Fruit fly (Drosophila melanogaster) whole organism, embryonic: Measurements from ENCODE around the gene CG7685.

Experiments
- CG10462 ChIP-seq: fragments of 200-800 bp; sonication (Bioruptor generic); optimal IDR thresholded peaks from 2 replicates; lab custom pipeline; 2016; ENCODE audit warnings: missing biosample characterization, missing genetic modification characterization
- CG13775 ChIP-seq: fragments of 200-800 bp; sonication (Bioruptor generic); optimal IDR thresholded peaks from 3 replicates; lab custom pipeline; 2017; ENCODE audit warnings: missing biosample characterization, mild to moderate bottlenecking, missing genetic modification characterization
- CG14710 ChIP-seq: fragments of 200-800 bp; sonication (Bioruptor generic); optimal IDR thresholded peaks from 3 replicates; lab custom pipeline; 2019; ENCODE audit warnings: missing biosample characterization, mild to moderate bottlenecking, missing genetic modification characterization, moderate library complexity
- CG15011 ChIP-seq: fragments of 200-800 bp; sonication (Bioruptor generic); optimal IDR thresholded peaks from 3 replicates; lab custom pipeline; 2018; ENCODE audit warnings: missing biosample characterization, mild to moderate bottlenecking, missing genetic modification characterization
- CG1603 ChIP-seq: fragments of 200-800 bp; sonication (Bioruptor generic); optimal IDR thresholded peaks from 2 replicates; lab custom pipeline; 2019; ENCODE audit warnings: missing biosample characterization, mild to moderate bottlenecking, missing genetic modification characterization, moderate library complexity
- CG16863 ChIP-seq: fragments of 200-800 bp; sonication (Bioruptor generic); optimal IDR thresholded peaks from 3 replicates; lab custom pipeline; 2016; ENCODE audit warnings: missing biosample characterization, missing genetic modification characterization
- CG17829 ChIP-seq: fragments of 200-800 bp; optimal IDR thresholded peaks from 2 replicates; lab custom pipeline; 2019; ENCODE audit warnings: missing biosample characterization, mild to moderate bottlenecking, missing genetic modification characterization, moderate library complexity
- CG17912 ChIP-seq: fragments of 200-800 bp; sonication (Bioruptor generic); optimal IDR thresholded peaks from 2 replicates; lab custom pipeline; 2018; ENCODE audit warnings: missing biosample characterization, mild to moderate bottlenecking, missing genetic modification characterization
- CG18764 ChIP-seq: fragments of 200-800 bp; sonication (Bioruptor generic); optimal IDR thresholded peaks from 3 replicates; lab custom pipeline; 2016; ENCODE audit warnings: missing biosample characterization, missing genetic modification characterization
- CG30403 ChIP-seq: fragments of 200-800 bp; sonication (Bioruptor generic); optimal IDR thresholded peaks from 3 replicates; lab custom pipeline; 2016; ENCODE audit warnings: missing biosample characterization, missing genetic modification characterization
- CG31388 ChIP-seq: fragments of 200-800 bp; sonication (Bioruptor generic); optimal IDR thresholded peaks from 2 replicates; lab custom pipeline; 2016; ENCODE audit warnings: missing biosample characterization, missing genetic modification characterization
- CG5245 ChIP-seq: fragments of 200-800 bp; sonication (Bioruptor generic); optimal IDR thresholded peaks from 3 replicates; lab custom pipeline; 2016; ENCODE audit warnings: missing biosample characterization, missing genetic modification characterization
- CG6854 ChIP-seq: fragments of 200-800 bp; sonication (Bioruptor generic); optimal IDR thresholded peaks from 3 replicates; lab custom pipeline; 2017; ENCODE audit warnings: missing biosample characterization, mild to moderate bottlenecking, missing genetic modification characterization
- CG7556 ChIP-seq: fragments of 200-800 bp; sonication (Bioruptor generic); optimal IDR thresholded peaks from 2 replicates; lab custom pipeline; 2017; ENCODE audit warnings: missing biosample characterization, mild to moderate bottlenecking, missing genetic modification characterization
- CG8478 ChIP-seq: fragments of >200 bp; optimal IDR thresholded peaks from 2 replicates; lab custom pipeline; 2018
- CG9609 ChIP-seq: fragments of 200-800 bp; sonication (Bioruptor generic); optimal IDR thresholded peaks from 3 replicates; lab custom pipeline; 2016; ENCODE audit warnings: missing biosample characterization, missing genetic modification characterization
- CHES-1-like ChIP-seq: fragments of 200-800 bp; sonication (Bioruptor generic); optimal IDR thresholded peaks from 2 replicates; lab custom pipeline; 2016; ENCODE audit warnings: missing biosample characterization, missing genetic modification characterization
- CTCF ChIP-seq: fragments of 200-800 bp; sonication (Bioruptor generic); optimal IDR thresholded peaks from 2 replicates; lab custom pipeline; 2017; ENCODE audit warnings: missing biosample characterization, mild to moderate bottlenecking, missing genetic modification characterization, moderate library complexity
- Dbx ChIP-seq: fragments of 200-800 bp; sonication (Bioruptor generic); IDR thresholded peaks from 3 replicates; pipeline ENCODE4 v1.3.6; 2022; ENCODE audit warnings: missing biosample characterization, missing genetic modification characterization
- Doc2 ChIP-seq: fragments of 200-800 bp; sonication (Bioruptor generic); IDR thresholded peaks from 2 replicates; pipeline ENCODE4 v1.3.6; 2022; ENCODE audit warnings: missing biosample characterization, missing genetic modification characterization
- Dp ChIP-seq: fragments of 200-800 bp; sonication (Bioruptor generic); optimal IDR thresholded peaks from 2 replicates; lab custom pipeline; 2018; ENCODE audit warnings: missing biosample characterization, mild to moderate bottlenecking, missing genetic modification characterization, moderate library complexity
- Ets97D ChIP-seq: fragments of 200-800 bp; sonication (Bioruptor generic); optimal IDR thresholded peaks from 3 replicates; lab custom pipeline; 2016; ENCODE audit warnings: missing biosample characterization, missing genetic modification characterization
- Fer3 ChIP-seq: fragments of 200-800 bp; sonication (Bioruptor generic); optimal IDR thresholded peaks from 2 replicates; lab custom pipeline; 2018; ENCODE audit warnings: missing biosample characterization, mild to moderate bottlenecking, missing genetic modification characterization, moderate library complexity
- H15 ChIP-seq: fragments of 200-800 bp; sonication (Bioruptor generic); IDR thresholded peaks from 3 replicates; pipeline ENCODE4 v1.3.6; 2022; ENCODE audit warnings: missing biosample characterization, missing genetic modification characterization
- Hand ChIP-seq: fragments of 200-800 bp; sonication (Bioruptor generic); optimal IDR thresholded peaks from 2 replicates; lab custom pipeline; 2017; ENCODE audit warnings: mild to moderate bottlenecking, missing biosample characterization, missing genetic modification reagents, missing genetic modification characterization
- Kr ChIP-seq: fragments of 200-800 bp; sonication (Bioruptor generic); optimal IDR thresholded peaks from 2 replicates; lab custom pipeline; 2017; ENCODE audit warnings: missing biosample characterization, mild to moderate bottlenecking, missing genetic modification characterization
- MTF-1 ChIP-seq: fragments of 200-800 bp; sonication (Bioruptor generic); optimal IDR thresholded peaks from 2 replicates; lab custom pipeline; 2018; ENCODE audit warnings: missing biosample characterization, mild to moderate bottlenecking, missing genetic modification characterization, borderline replicate concordance
- NC2β ChIP-seq: fragments of 200-800 bp; sonication (Bioruptor generic); optimal IDR thresholded peaks from 2 replicates; lab custom pipeline; 2016; ENCODE audit warnings: missing biosample characterization, missing genetic modification characterization
- PHDP ChIP-seq: fragments of 200-800 bp; sonication (Bioruptor generic); optimal IDR thresholded peaks from 3 replicates; lab custom pipeline; 2018; ENCODE audit warnings: missing biosample characterization, mild to moderate bottlenecking, missing genetic modification characterization, moderate library complexity
- Side ChIP-seq: fragments of 200-800 bp; sonication (Bioruptor generic); optimal IDR thresholded peaks from 2 replicates; lab custom pipeline; 2016; ENCODE audit warnings: missing biosample characterization, missing genetic modification characterization
- Sox102F ChIP-seq: fragments of 200-800 bp; sonication (Bioruptor generic); optimal IDR thresholded peaks from 2 replicates; lab custom pipeline; 2018; ENCODE audit warnings: missing biosample characterization, mild to moderate bottlenecking, missing genetic modification characterization, moderate library complexity
- Xrp1 ChIP-seq: fragments of 200-800 bp; sonication (Bioruptor generic); IDR thresholded peaks from 2 replicates; pipeline ENCODE4 v1.3.6; 2022; ENCODE audit warnings: missing biosample characterization, missing genetic modification characterization
- bowl ChIP-seq: fragments of 200-800 bp; sonication (Bioruptor generic); IDR thresholded peaks from 2 replicates; pipeline ENCODE4 v1.3.6; 2022; ENCODE audit warnings: missing biosample characterization, missing genetic modification characterization
- crc ChIP-seq: fragments of 200-800 bp; sonication (Bioruptor generic); optimal IDR thresholded peaks from 2 replicates; lab custom pipeline; 2016; ENCODE audit warnings: missing biosample characterization, missing genetic modification characterization
- emc ChIP-seq: fragments of 200-800 bp; sonication (Bioruptor generic); optimal IDR thresholded peaks from 2 replicates; lab custom pipeline; 2016; ENCODE audit warnings: missing biosample characterization, missing genetic modification characterization
- gcm ChIP-seq: fragments of 200-800 bp; sonication (Bioruptor generic); optimal IDR thresholded peaks from 2 replicates; lab custom pipeline; 2019; ENCODE audit warnings: missing biosample characterization, mild to moderate bottlenecking, missing genetic modification characterization, moderate library complexity
- gsb ChIP-seq: fragments of 200-800 bp; sonication (Bioruptor generic); IDR thresholded peaks from 2 replicates; pipeline ENCODE4 v1.3.6; 2022; ENCODE audit warnings: missing biosample characterization, missing genetic modification characterization
- hkb ChIP-seq, 2 experiments: fragments of 200-800 bp in 1 of 2; fragments of >200 bp in 1 of 2; sonication (Bioruptor generic) in 1 of 2; IDR thresholded peaks in 1 of 2; optimal IDR thresholded peaks in 1 of 2; 2 replicates each; pipeline versions ENCODE4 v1.3.6 to Lab custom; 2017 to 2022; ENCODE audit warnings: missing biosample characterization in 1 of 2, missing genetic modification characterization in 1 of 2
- maf-S ChIP-seq: fragments of 200-800 bp; sonication (Bioruptor generic); optimal IDR thresholded peaks from 2 replicates; lab custom pipeline; 2016; ENCODE audit warnings: missing biosample characterization, missing genetic modification characterization
- psq ChIP-seq: fragments of 200-800 bp; sonication (Bioruptor generic); optimal IDR thresholded peaks from 2 replicates; lab custom pipeline; 2017; ENCODE audit warnings: missing biosample characterization, missing genetic modification characterization
- sima ChIP-seq: fragments of 200-800 bp; sonication (Bioruptor generic); optimal IDR thresholded peaks from 2 replicates; lab custom pipeline; 2016; ENCODE audit warnings: missing biosample characterization, missing genetic modification characterization
- stc ChIP-seq: fragments of 200-800 bp; sonication (Bioruptor generic); IDR thresholded peaks from 2 replicates; pipeline ENCODE4 v1.3.6; 2022; ENCODE audit warnings: missing biosample characterization, missing genetic modification characterization
- tap ChIP-seq: fragments of 200-800 bp; optimal IDR thresholded peaks from 3 replicates; lab custom pipeline; 2019; ENCODE audit warnings: missing biosample characterization, mild to moderate bottlenecking, missing genetic modification characterization, moderate library complexity
- tin ChIP-seq: fragments of 200-800 bp; sonication (Bioruptor generic); optimal IDR thresholded peaks from 3 replicates; lab custom pipeline; 2016; ENCODE audit warnings: missing biosample characterization, missing genetic modification characterization
- tll ChIP-seq, 2 experiments: fragments of 200-800 bp in 1 of 2; fragments of >200 bp in 1 of 2; sonication (Bioruptor generic) in 1 of 2; optimal IDR thresholded peaks; 2 replicates each; lab custom pipeline; 2017 to 2019; ENCODE audit warnings: missing biosample characterization in 2 of 2, missing genetic modification characterization in 2 of 2, mild to moderate bottlenecking in 1 of 2, moderate library complexity in 1 of 2
- tup ChIP-seq: fragments of 200-800 bp; sonication (Bioruptor generic); optimal IDR thresholded peaks from 2 replicates; lab custom pipeline; 2016; ENCODE audit warnings: missing biosample characterization, mild to moderate bottlenecking, missing genetic modification characterization, moderate library complexity
- wdn ChIP-seq: fragments of 200-800 bp; sonication (Bioruptor generic); IDR thresholded peaks from 2 replicates; pipeline ENCODE4 v1.3.6; 2022; ENCODE audit warnings: missing biosample characterization, missing genetic modification characterization
- wek ChIP-seq: fragments of 200-800 bp; sonication (Bioruptor generic); optimal IDR thresholded peaks from 3 replicates; lab custom pipeline; 2018; ENCODE audit warnings: missing biosample characterization, mild to moderate bottlenecking, missing genetic modification characterization, moderate library complexity
- wor ChIP-seq: fragments of 200-800 bp; sonication (Bioruptor generic); IDR thresholded peaks from 2 replicates; pipeline ENCODE4 v1.3.6; 2022; ENCODE audit warnings: missing biosample characterization, missing genetic modification characterization
- zfh2 ChIP-seq: fragments of 200-800 bp; sonication (Bioruptor generic); optimal IDR thresholded peaks from 2 replicates; lab custom pipeline; 2016; ENCODE audit warnings: missing biosample characterization, missing genetic modification characterization

The CG7685 gene

dm6 chr3R:18436550-18437362 lies 32.0 kb downstream of the CG7685 start (continued):
- peak; percentile 46 for TF ChIP-seq CG5245 (GFP tag; lab: Kevin White, UChicago)
- TF ChIP-seq wor: no peak
- no peak; the same call in 1 of the 2 replicates for TF ChIP-seq Xrp1 (GFP tag; lab: Robert Waterston, UW)
- TF ChIP-seq CG18764: peak; percentile 34
- TF ChIP-seq CG30403 (GFP tag; lab: Kevin White, UChicago): peak; percentile 69
- no peak for TF ChIP-seq Dp (GFP tag; lab: Kevin White, UChicago)
- peak; percentile 50; the same call in 1 of the 3 replicates for TF ChIP-seq Dbx (GFP tag; lab: Robert Waterston, UW)
- TF ChIP-seq MTF-1: no peak
- TF ChIP-seq CG9609 (GFP tag; lab: Kevin White, UChicago): peak; percentile 34
- TF ChIP-seq tup (GFP tag; lab: Kevin White, UChicago): peak; percentile 12
- TF ChIP-seq gsb (GFP tag; lab: Robert Waterston, UW): no peak
- TF ChIP-seq NC2β (GFP tag; lab: Kevin White, UChicago): peak; percentile 21
- peak; percentile 82 for TF ChIP-seq Sox102F
- peak; percentile 23 for TF ChIP-seq emc
- no peak for TF ChIP-seq wdn (GFP tag; lab: Robert Waterston, UW)
- no peak for TF ChIP-seq Kr (GFP tag; lab: Kevin White, UChicago)
- no peak for TF ChIP-seq wek (GFP tag; lab: Kevin White, UChicago)
- no peak for TF ChIP-seq CG10462 (GFP tag; lab: Kevin White, UChicago)
- peak; percentile 49 for TF ChIP-seq tap (tag; lab: Kevin White, UChicago)
- TF ChIP-seq Fer3: peak; percentile 73
- no peak for TF ChIP-seq H15 (GFP tag; lab: Robert Waterston, UW)
- no peak for TF ChIP-seq CG14710 (tag; lab: Kevin White, UChicago)
- TF ChIP-seq CG8478 (lab: Kevin White, UChicago): peak; percentile 32
- no peak for TF ChIP-seq psq (GFP tag; lab: Kevin White, UChicago)
- TF ChIP-seq CG15011 (GFP tag; lab: Kevin White, UChicago): peak; percentile 67
- TF ChIP-seq CG17829 (tag; lab: Kevin White, UChicago): peak; percentile 9
- no peak for TF ChIP-seq bowl (GFP tag; lab: Robert Waterston, UW)
- peak; percentile 82 for TF ChIP-seq PHDP (tag; lab: Kevin White, UChicago)
- TF ChIP-seq tll (GFP tag; optimal IDR thresholded peaks at IDR 0.05; lab: Kevin White, UChicago): no peak
- TF ChIP-seq zfh2 (GFP tag; lab: Kevin White, UChicago): peak; percentile 55
- TF ChIP-seq Doc2 (GFP tag; lab: Robert Waterston, UW): no peak
- peak; percentile 40 for TF ChIP-seq CHES-1-like (GFP tag; lab: Kevin White, UChicago)
- peak; percentile 68 for TF ChIP-seq CG1603 (tag; lab: Kevin White, UChicago)
- no peak for TF ChIP-seq gcm (GFP tag; lab: Kevin White, UChicago)
- TF ChIP-seq CG17912 (GFP tag; lab: Kevin White, UChicago): no peak
- TF ChIP-seq CG7556 (GFP tag; lab: Kevin White, UChicago): peak; percentile 73
- peak; percentile 38 for TF ChIP-seq crc
- TF ChIP-seq Side (GFP tag; lab: Kevin White, UChicago): peak; percentile 53
- TF ChIP-seq maf-S (GFP tag; lab: Kevin White, UChicago): peak; percentile 45
- no peak for TF ChIP-seq CG6854 (GFP tag; lab: Kevin White, UChicago)
- no peak; the same call in 1 of the 2 replicates for TF ChIP-seq stc (GFP tag; lab: Robert Waterston, UW)
- peak; percentile 21 for TF ChIP-seq tin (GFP tag; lab: Kevin White, UChicago)
- TF ChIP-seq CG31388 (GFP tag; lab: Kevin White, UChicago): peak; percentile 53
- peak; percentile 47 for TF ChIP-seq CG16863 (GFP tag; lab: Kevin White, UChicago)
- TF ChIP-seq CG13775 (GFP tag; lab: Kevin White, UChicago): peak; percentile 35
- no peak for TF ChIP-seq sima (GFP tag; lab: Kevin White, UChicago)
- no peak for TF ChIP-seq CTCF (GFP tag; lab: Kevin White, UChicago)
- TF ChIP-seq hkb (optimal IDR thresholded peaks at IDR 0.05; lab: Kevin White, UChicago): no peak
- TF ChIP-seq hkb (GFP tag; IDR thresholded peaks at IDR 0.05; lab: Robert Waterston, UW): 0 out of 2 replicates have a peak, but pooled peaks have one; percentile 62
- TF ChIP-seq Hand (GFP tag; lab: Kevin White, UChicago): peak; percentile 43
- TF ChIP-seq Ets97D (GFP tag; lab: Kevin White, UChicago): no peak
